Fruit fly (Drosophila melanogaster): ENCODE results near the gene Unc-76.

Unc-76 gene

dm6 chrX:2123965-2124688 is 43.7 kb downstream of the Unc-76 start (continued):
- 0 out of 2 replicates have a peak, but pooled peaks have one; percentile 16 for TF ChIP-seq Scr (GFP tag; IDR thresholded peaks at IDR 0.05; ENCODE audit: partially characterized antibody)
- TF ChIP-seq CG13123 (GFP tag; optimal IDR thresholded peaks at IDR 0.05): peak; percentile 87
- TF ChIP-seq CG10654 (GFP tag; optimal IDR thresholded peaks at IDR 0.05): peak; percentile 96
- peak; percentile 95 for TF ChIP-seq CG4404 (GFP tag; IDR thresholded peaks at IDR 0.05)
- no peak for TF ChIP-seq Neu2 (GFP tag; optimal IDR thresholded peaks at IDR 0.05; ENCODE audit: borderline replicate concordance)
- TF ChIP-seq sr (GFP tag; IDR thresholded peaks at IDR 0.05): peak; percentile 22; the same call in 1 of the 3 replicates
- peak; percentile 81 for TF ChIP-seq fu2 (GFP tag; optimal IDR thresholded peaks at IDR 0.05)
- TF ChIP-seq CG9932 (GFP tag; IDR thresholded peaks at IDR 0.05): peak; percentile 92
- peak; percentile 42 for TF ChIP-seq CG12236 (GFP tag; optimal IDR thresholded peaks at IDR 0.05)
- peak; percentile 64 for TF ChIP-seq btn (GFP tag; optimal IDR thresholded peaks at IDR 0.05)
- peak; percentile 65 for TF ChIP-seq sens-2 (GFP tag; IDR thresholded peaks at IDR 0.05)
- TF ChIP-seq CG11456 (GFP tag; IDR thresholded peaks at IDR 0.05): peak; percentile 93
- peak; percentile 16 for TF ChIP-seq dm (GFP tag; optimal IDR thresholded peaks at IDR 0.05)
- peak; percentile 93 for TF ChIP-seq Xbp1 (GFP tag; optimal IDR thresholded peaks at IDR 0.05)
- peak; percentile 90 for TF ChIP-seq H15 (GFP tag; IDR thresholded peaks at IDR 0.05)
- TF ChIP-seq ind (GFP tag; optimal IDR thresholded peaks at IDR 0.05): peak; percentile 97
- peak; percentile 84 for TF ChIP-seq seq (GFP tag; IDR thresholded peaks at IDR 0.05)
- TF ChIP-seq Abd-B (GFP tag; optimal IDR thresholded peaks at IDR 0.05): peak; percentile 97
- TF ChIP-seq Doc2 (GFP tag; IDR thresholded peaks at IDR 0.05): peak; percentile 67; the same call in 1 of the 2 replicates
- TF ChIP-seq CG31441 (GFP tag; IDR thresholded peaks at IDR 0.05): peak; percentile 100
- peak; percentile 80 for TF ChIP-seq Dip3 (GFP tag; optimal IDR thresholded peaks at IDR 0.05)
- TF ChIP-seq CG31365 (tag; optimal IDR thresholded peaks at IDR 0.05): peak; percentile 61
- TF ChIP-seq crol (GFP tag; IDR thresholded peaks at IDR 0.05): peak; percentile 94
- TF ChIP-seq CG11560 (tag; IDR thresholded peaks at IDR 0.05): peak; percentile 80
- peak; percentile 75 for TF ChIP-seq gsb (GFP tag; IDR thresholded peaks at IDR 0.05)
- peak; percentile 75; the same call in 2 of the 3 replicates for TF ChIP-seq CG2889 (GFP tag; IDR thresholded peaks at IDR 0.05)
- no peak for TF ChIP-seq Bgb (GFP tag; IDR thresholded peaks at IDR 0.05; ENCODE audit: partially characterized antibody)
- peak; percentile 90 for TF ChIP-seq CG7357 (GFP tag; IDR thresholded peaks at IDR 0.05)
- peak; percentile 95 for TF ChIP-seq row (GFP tag; IDR thresholded peaks at IDR 0.05)
- peak; percentile 99 for TF ChIP-seq gem (tag; optimal IDR thresholded peaks at IDR 0.05)
- TF ChIP-seq pfk (GFP tag; optimal IDR thresholded peaks at IDR 0.05): peak; percentile 94
- peak; percentile 94 for TF ChIP-seq scrt (GFP tag; optimal IDR thresholded peaks at IDR 0.05)
- peak; percentile 97 for TF ChIP-seq CG15601 (tag; optimal IDR thresholded peaks at IDR 0.05)
- peak; percentile 80 for TF ChIP-seq Hsf (GFP tag; optimal IDR thresholded peaks at IDR 0.05)
- peak; percentile 87 for TF ChIP-seq B-H1 (GFP tag; IDR thresholded peaks at IDR 0.05)
- peak; percentile 88 for TF ChIP-seq CG10366 (GFP tag; IDR thresholded peaks at IDR 0.05)
- TF ChIP-seq CG2120 (GFP tag; optimal IDR thresholded peaks at IDR 0.05): peak; percentile 86
- peak; percentile 91 for TF ChIP-seq CG12155 (GFP tag; optimal IDR thresholded peaks at IDR 0.05)
- peak; percentile 69; the same call in 1 of the 2 replicates for TF ChIP-seq chm (GFP tag; IDR thresholded peaks at IDR 0.05)
- peak; percentile 99 for TF ChIP-seq CG18619 (GFP tag; optimal IDR thresholded peaks at IDR 0.05)
- TF ChIP-seq ranshi (GFP tag; IDR thresholded peaks at IDR 0.05): peak; percentile 90
- peak; percentile 28 for TF ChIP-seq luna (GFP tag; optimal IDR thresholded peaks at IDR 0.05)
- TF ChIP-seq sd (tag; optimal IDR thresholded peaks at IDR 0.05): peak; percentile 89
- 0 out of 3 replicates have a peak, but pooled peaks have one; percentile 38 for TF ChIP-seq CG6791 (GFP tag; IDR thresholded peaks at IDR 0.05; ENCODE audit: partially characterized antibody)
- peak; percentile 37 for TF ChIP-seq CG16813 (GFP tag; IDR thresholded peaks at IDR 0.05; ENCODE audit: partially characterized antibody)
- peak; percentile 95 for TF ChIP-seq CG1602 (GFP tag; optimal IDR thresholded peaks at IDR 0.05)
- peak; percentile 80 for TF ChIP-seq Atf-2 (GFP tag; optimal IDR thresholded peaks at IDR 0.05)
- TF ChIP-seq aop (GFP tag; IDR thresholded peaks at IDR 0.05): no peak; the same call in none of the 2 replicates
- TF ChIP-seq zen2 (GFP tag; IDR thresholded peaks at IDR 0.05; ENCODE audit: partially characterized antibody): no peak
- peak; percentile 99 for TF ChIP-seq CG12391 (tag; optimal IDR thresholded peaks at IDR 0.05)
